Fruit fly (Drosophila melanogaster) whole organism, prepupa: Measurements from ENCODE around the gene CG5214.

Source experiments
- CG10631 ChIP-seq: fragments of 200-800 bp; sonication (Bioruptor generic); optimal IDR thresholded peaks from 2 replicates; lab custom pipeline; 2016; ENCODE audit warnings: missing biosample characterization, missing genetic modification characterization
- CG10669 ChIP-seq: fragments of 200-800 bp; sonication (Bioruptor generic); optimal IDR thresholded peaks from 3 replicates; lab custom pipeline; 2018; ENCODE audit warnings: missing biosample characterization, mild to moderate bottlenecking, missing genetic modification characterization, moderate library complexity
- CG11294 ChIP-seq: fragments of 200-800 bp; sonication (Bioruptor generic); IDR thresholded peaks from 2 replicates; pipeline ENCODE4 v1.3.6; 2022; ENCODE audit warnings: missing biosample characterization, missing genetic modification characterization
- CG11762 ChIP-seq: fragments of 200-800 bp; sonication (Bioruptor generic); optimal IDR thresholded peaks from 3 replicates; lab custom pipeline; 2016; ENCODE audit warnings: missing biosample characterization, missing genetic modification characterization; ENCODE audit not compliant: insufficient read depth
- CG15336 ChIP-seq: fragments of 200-800 bp; sonication (Bioruptor generic); IDR thresholded peaks from 2 replicates; pipeline ENCODE4 v1.3.6; 2022; ENCODE audit warnings: missing biosample characterization, missing genetic modification characterization
- CG1621 ChIP-seq: fragments of 200-800 bp; sonication (Bioruptor generic); optimal IDR thresholded peaks from 3 replicates; lab custom pipeline; 2018; ENCODE audit warnings: missing biosample characterization, mild to moderate bottlenecking, missing genetic modification characterization
- CG16779 ChIP-seq: fragments of 200-800 bp; sonication (Bioruptor generic); optimal IDR thresholded peaks from 3 replicates; lab custom pipeline; 2017; ENCODE audit warnings: missing biosample characterization, mild to moderate bottlenecking, missing genetic modification characterization
- CG31627 ChIP-seq: fragments of 200-800 bp; sonication (Bioruptor generic); optimal IDR thresholded peaks from 3 replicates; lab custom pipeline; 2016; ENCODE audit warnings: missing biosample characterization, missing genetic modification characterization
- CG32006 ChIP-seq: fragments of 200-800 bp; sonication (Bioruptor generic); optimal IDR thresholded peaks from 3 replicates; lab custom pipeline; 2017; ENCODE audit warnings: missing biosample characterization, mild to moderate bottlenecking, missing genetic modification characterization
- CG3919 ChIP-seq: fragments of 200-800 bp; sonication (Bioruptor generic); optimal IDR thresholded peaks from 3 replicates; lab custom pipeline; 2016; ENCODE audit warnings: missing biosample characterization, missing genetic modification characterization
- CG6163 ChIP-seq: fragments of 200-800 bp; sonication (Bioruptor generic); IDR thresholded peaks from 3 replicates; pipeline ENCODE4 v1.3.6; 2022; ENCODE audit warnings: missing biosample characterization, missing genetic modification characterization
- CG6808 ChIP-seq: fragments of 200-800 bp; sonication (Bioruptor generic); optimal IDR thresholded peaks from 3 replicates; lab custom pipeline; 2017; ENCODE audit warnings: missing biosample characterization, missing genetic modification characterization, mild to moderate bottlenecking, moderate library complexity, missing genetic modification reagents
- CG6854 ChIP-seq: fragments of 200-800 bp; sonication (Bioruptor generic); optimal IDR thresholded peaks from 2 replicates; lab custom pipeline; 2017; ENCODE audit warnings: missing biosample characterization, mild to moderate bottlenecking, missing genetic modification characterization
- CG7368 ChIP-seq: fragments of 200-800 bp; sonication (Bioruptor generic); optimal IDR thresholded peaks from 3 replicates; lab custom pipeline; 2016; ENCODE audit warnings: missing biosample characterization, missing genetic modification characterization
- CG8119 ChIP-seq: fragments of 200-800 bp; sonication (Bioruptor generic); IDR thresholded peaks from 3 replicates; pipeline ENCODE4 v1.3.6; 2022; ENCODE audit warnings: missing biosample characterization, missing genetic modification characterization
- CG8319 ChIP-seq: fragments of 200-800 bp; sonication (Bioruptor generic); optimal IDR thresholded peaks from 3 replicates; lab custom pipeline; 2016; ENCODE audit warnings: missing biosample characterization, missing genetic modification characterization
- CG9139 ChIP-seq: fragments of 200-800 bp; sonication (Bioruptor generic); optimal IDR thresholded peaks from 3 replicates; lab custom pipeline; 2017; ENCODE audit warnings: missing biosample characterization, mild to moderate bottlenecking, missing genetic modification characterization
- Ets21C ChIP-seq: fragments of 200-800 bp; sonication (Bioruptor generic); optimal IDR thresholded peaks from 3 replicates; lab custom pipeline; 2016; ENCODE audit warnings: missing biosample characterization, missing genetic modification characterization
- Ets96B ChIP-seq: fragments of 200-800 bp; optimal IDR thresholded peaks from 2 replicates; lab custom pipeline; 2019; ENCODE audit warnings: missing biosample characterization, mild to moderate bottlenecking, missing genetic modification characterization, moderate library complexity
- Hr38 ChIP-seq: sonication (Bioruptor generic); optimal IDR thresholded peaks from 2 replicates; lab custom pipeline; 2016; ENCODE audit warnings: missing biosample characterization, missing genetic modification characterization
- OdsH ChIP-seq: fragments of 200-800 bp; sonication (Bioruptor generic); optimal IDR thresholded peaks from 3 replicates; lab custom pipeline; 2016; ENCODE audit warnings: missing biosample characterization, missing genetic modification characterization
- Smox ChIP-seq: fragments of 200-800 bp; sonication (Bioruptor generic); optimal IDR thresholded peaks from 3 replicates; lab custom pipeline; 2016; ENCODE audit warnings: missing biosample characterization, missing genetic modification characterization
- cyc ChIP-seq: fragments of 200-800 bp; sonication (Bioruptor generic); optimal IDR thresholded peaks from 3 replicates; lab custom pipeline; 2016; ENCODE audit warnings: missing biosample characterization, missing genetic modification characterization
- dac ChIP-seq: fragments of 200-800 bp; sonication (Bioruptor generic); optimal IDR thresholded peaks from 2 replicates; lab custom pipeline; 2017; ENCODE audit warnings: missing biosample characterization, mild to moderate bottlenecking, missing genetic modification characterization
- dsx ChIP-seq: fragments of 200-800 bp; optimal IDR thresholded peaks from 3 replicates; lab custom pipeline; 2019; ENCODE audit warnings: missing biosample characterization, mild to moderate bottlenecking, missing genetic modification characterization, moderate library complexity; ENCODE audit not compliant: poor library complexity, severe bottlenecking
- eg ChIP-seq: fragments of 200-800 bp; sonication (Bioruptor generic); IDR thresholded peaks from 3 replicates; pipeline ENCODE4 v1.3.6; 2022; ENCODE audit warnings: missing biosample characterization, missing genetic modification characterization
- esn ChIP-seq: fragments of 200-800 bp; sonication (Bioruptor generic); optimal IDR thresholded peaks from 2 replicates; lab custom pipeline; 2016; ENCODE audit warnings: missing biosample characterization, mild to moderate bottlenecking, missing genetic modification characterization, moderate library complexity
- fd85E ChIP-seq: fragments of 200-800 bp; sonication (Bioruptor generic); optimal IDR thresholded peaks from 3 replicates; lab custom pipeline; 2016; ENCODE audit warnings: missing biosample characterization, missing genetic modification characterization
- fkh ChIP-seq: fragments of 200-800 bp; sonication (Bioruptor generic); optimal IDR thresholded peaks from 3 replicates; lab custom pipeline; 2017; ENCODE audit warnings: missing biosample characterization, mild to moderate bottlenecking, missing genetic modification characterization, moderate library complexity
- lz ChIP-seq: fragments of 200-800 bp; sonication (Bioruptor generic); optimal IDR thresholded peaks from 3 replicates; lab custom pipeline; 2016; ENCODE audit warnings: missing biosample characterization, missing genetic modification characterization
- net ChIP-seq: fragments of 200-800 bp; sonication (Bioruptor generic); optimal IDR thresholded peaks from 3 replicates; lab custom pipeline; 2016; ENCODE audit warnings: missing biosample characterization, missing genetic modification characterization
- salr ChIP-seq, 2 experiments: fragments of 200-800 bp; sonication (Bioruptor generic); optimal IDR thresholded peaks; 3 replicates each; lab custom pipeline; 2016 to 2018; ENCODE audit warnings: missing biosample characterization in 2 of 2, missing genetic modification characterization in 2 of 2, mild to moderate bottlenecking in 1 of 2
- ss ChIP-seq, 2 experiments: fragments of 200-800 bp; sonication (Bioruptor generic); optimal IDR thresholded peaks; 2 replicates in 1 of 2; 3 replicates in 1 of 2; lab custom pipeline; 2017 to 2018; ENCODE audit warnings: mild to moderate bottlenecking in 2 of 2, missing biosample characterization in 2 of 2, missing genetic modification characterization in 2 of 2, moderate library complexity in 1 of 2
- topi ChIP-seq: fragments of 200-800 bp; sonication (Bioruptor generic); optimal IDR thresholded peaks from 3 replicates; lab custom pipeline; 2016; ENCODE audit warnings: missing biosample characterization, missing genetic modification characterization
- vri ChIP-seq: fragments of 200-800 bp; sonication (Bioruptor generic); optimal IDR thresholded peaks from 3 replicates; lab custom pipeline; 2016; ENCODE audit warnings: missing biosample characterization, mild to moderate bottlenecking, missing genetic modification characterization

The CG5214 gene

DNA sequence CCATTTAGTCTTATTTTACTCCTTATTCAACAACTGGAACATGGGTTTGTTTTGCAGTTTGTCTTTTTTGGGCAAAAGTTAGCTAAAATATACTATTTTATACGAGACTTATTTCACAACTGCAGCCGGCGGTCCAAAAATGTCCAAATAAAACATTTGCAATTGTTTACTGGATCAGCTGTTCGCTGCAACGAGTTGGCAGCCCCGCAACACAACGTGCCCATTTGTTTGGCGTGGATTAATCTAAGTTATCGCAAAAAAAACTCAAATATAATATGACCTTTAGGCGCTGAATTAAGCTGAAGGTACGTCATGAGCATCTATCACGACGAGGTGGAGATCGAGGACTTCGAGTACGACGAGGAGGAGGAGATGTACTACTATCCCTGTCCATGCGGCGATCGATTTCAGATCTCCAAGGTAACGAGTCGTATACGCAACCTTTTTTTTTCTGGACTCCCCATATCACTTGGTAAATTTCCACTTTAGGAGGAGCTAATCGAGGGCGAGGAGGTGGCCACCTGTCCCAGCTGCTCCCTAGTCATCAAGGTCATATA is 12.3 kb upstream of the CG5214 start, which contains the start of the genes CG17187 and Dph3:
Gene CG17187, minus strand, starts transcription at position 175 of the 557 bp plus-strand sequence.
Gene Dph3, plus strand, starts transcription at position 208 of the 557 bp plus-strand sequence.
- TF ChIP-seq Hr38 (no peak), esn (GFP tag; lab: Kevin White, UChicago) (no peak), CG31627 (GFP tag; lab: Kevin White, UChicago) (no peak), net (GFP tag; lab: Kevin White, UChicago) (no peak), CG8119 (GFP tag; lab: Robert Waterston, UW) (no peak), ss (GFP tag; optimal IDR thresholded peaks at IDR 0.05; lab: Kevin White, UChicago) (no peak), CG16779 (tag; lab: Kevin White, UChicago) (no peak), CG1621 (tag; lab: Kevin White, UChicago) (no peak), CG6163 (GFP tag; lab: Robert Waterston, UW) (no peak), CG8319 (GFP tag; lab: Kevin White, UChicago) (no peak), dac (GFP tag; lab: Kevin White, UChicago) (no peak), CG6854 (GFP tag; lab: Kevin White, UChicago) (no peak), fkh (GFP tag; lab: Kevin White, UChicago) (no peak), CG3919 (no peak), CG9139 (GFP tag; lab: Kevin White, UChicago) (no peak), fd85E (no peak)

DNA sequence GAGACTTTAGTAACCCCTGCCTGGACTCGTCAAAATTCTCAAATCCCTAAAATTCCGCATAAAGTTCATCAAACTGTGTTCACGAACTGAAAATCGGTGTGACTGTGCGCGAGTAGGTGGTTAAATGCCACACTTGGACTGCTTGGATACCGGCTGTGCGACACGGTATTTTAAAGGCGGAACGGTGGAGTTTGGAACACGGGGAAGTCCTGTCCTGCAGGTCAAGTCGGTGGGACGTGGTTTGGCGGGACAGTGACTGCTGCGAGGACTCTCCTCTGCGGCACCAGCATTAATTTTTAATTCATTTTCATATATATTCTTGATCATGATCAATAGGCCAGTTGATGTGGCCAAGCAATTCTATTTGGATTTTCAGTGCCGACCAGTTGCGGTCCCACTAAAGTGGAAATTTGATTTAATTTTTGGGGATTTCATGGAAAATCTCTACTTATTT is 9.2 kb upstream of the CG5214 start, which contains the start of the genes Arfip and CG17721:
Gene Arfip, minus strand, starts transcription at position 96 of the 454 bp plus-strand sequence.
Gene CG17721, plus strand, starts transcription at position 223 of the 454 bp plus-strand sequence.
- TF ChIP-seq CG1621 (tag; lab: Kevin White, UChicago) = peak; percentile 89
- TF ChIP-seq CG6808 (GFP tag; lab: Kevin White, UChicago) = no peak

DNA sequence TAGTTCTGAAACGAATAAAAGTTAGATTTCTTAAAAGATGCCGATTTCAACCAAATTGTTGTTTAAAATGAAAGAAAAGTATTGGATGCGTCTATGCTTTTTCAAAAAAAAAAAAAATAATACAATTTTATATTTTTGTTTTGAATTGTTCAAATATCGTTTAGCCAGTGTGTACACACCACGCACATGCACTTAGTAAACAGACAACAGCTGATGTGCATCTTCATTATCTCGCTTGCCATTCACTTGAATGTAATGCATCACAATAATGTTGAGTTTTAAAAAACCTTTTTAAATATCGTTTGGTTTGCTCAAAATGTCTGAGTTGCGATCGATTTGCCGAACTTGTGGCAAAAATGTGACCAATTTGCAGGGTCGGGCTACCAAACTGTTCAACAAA is 8.1 kb upstream of the CG5214 start, which contains the start of gene CG31441:
Gene CG31441, plus strand, starts transcription at position 246 of the 400 bp plus-strand sequence.
- TF ChIP-seq CG1621 (tag; lab: Kevin White, UChicago) (no peak), topi (GFP tag; lab: Kevin White, UChicago) (no peak), lz (no peak), fkh (GFP tag; lab: Kevin White, UChicago) (peak; percentile 94), esn (GFP tag; lab: Kevin White, UChicago) (peak; percentile 28), CG31627 (GFP tag; lab: Kevin White, UChicago) (no peak), salr (GFP tag; optimal IDR thresholded peaks at IDR 0.05; lab: Kevin White, UChicago) (no peak), dac (GFP tag; lab: Kevin White, UChicago) (no peak)

DNA sequence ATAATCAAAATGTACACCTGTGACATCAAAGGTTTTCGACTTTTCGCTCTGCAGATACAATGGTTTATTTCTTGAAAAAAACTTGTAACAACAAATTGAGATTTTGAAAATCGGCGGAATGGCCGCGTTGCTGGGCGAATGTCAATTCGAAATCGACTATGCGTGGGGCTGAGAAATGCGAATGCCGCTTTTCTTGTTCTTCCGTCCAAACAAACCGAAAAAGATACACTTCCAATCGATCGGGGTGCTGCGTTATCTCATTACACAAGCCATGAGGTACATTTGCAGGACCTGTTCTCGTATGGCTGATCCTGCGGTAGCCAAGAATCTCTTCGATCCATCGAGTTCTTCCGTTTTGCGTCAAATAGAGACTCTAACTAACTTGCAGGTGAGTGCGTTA is 6.5 kb upstream of the CG5214 start, which contains the start of gene CG31388:
Gene CG31388, plus strand, starts transcription at position 218 of the 400 bp plus-strand sequence.
- TF ChIP-seq fkh (GFP tag; lab: Kevin White, UChicago) (peak; percentile 54), topi (GFP tag; lab: Kevin White, UChicago) (no peak)

DNA sequence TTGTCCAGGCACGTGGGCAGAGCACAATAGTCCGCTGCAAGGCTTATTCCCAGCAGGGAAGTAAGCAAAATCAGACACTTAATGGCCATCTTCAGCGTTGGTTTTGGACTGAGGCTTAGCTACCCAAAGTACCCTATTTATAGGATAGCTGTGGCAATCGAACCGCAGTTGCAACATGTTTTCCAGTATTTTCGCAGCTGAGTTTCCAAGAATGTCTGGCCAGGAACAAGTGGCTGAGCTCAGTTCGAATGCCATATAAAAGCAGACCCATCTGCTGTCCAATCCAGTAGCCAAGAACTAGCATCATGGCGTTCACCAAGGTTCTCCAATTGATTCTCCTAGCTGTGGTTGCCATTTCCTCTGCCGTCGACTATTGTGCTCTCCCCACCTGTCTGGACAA is 3.2 kb upstream of the CG5214 start, which contains the start of the genes scpr-B and scpr-A:
Gene scpr-B, minus strand, starts transcription at position 101 of the 400 bp plus-strand sequence.
Gene scpr-A, plus strand, starts transcription at position 293 of the 400 bp plus-strand sequence.
- TF ChIP-seq CG10631 = no peak
- no peak for TF ChIP-seq lz
- TF ChIP-seq CG16779 (tag; lab: Kevin White, UChicago) = no peak

DNA sequence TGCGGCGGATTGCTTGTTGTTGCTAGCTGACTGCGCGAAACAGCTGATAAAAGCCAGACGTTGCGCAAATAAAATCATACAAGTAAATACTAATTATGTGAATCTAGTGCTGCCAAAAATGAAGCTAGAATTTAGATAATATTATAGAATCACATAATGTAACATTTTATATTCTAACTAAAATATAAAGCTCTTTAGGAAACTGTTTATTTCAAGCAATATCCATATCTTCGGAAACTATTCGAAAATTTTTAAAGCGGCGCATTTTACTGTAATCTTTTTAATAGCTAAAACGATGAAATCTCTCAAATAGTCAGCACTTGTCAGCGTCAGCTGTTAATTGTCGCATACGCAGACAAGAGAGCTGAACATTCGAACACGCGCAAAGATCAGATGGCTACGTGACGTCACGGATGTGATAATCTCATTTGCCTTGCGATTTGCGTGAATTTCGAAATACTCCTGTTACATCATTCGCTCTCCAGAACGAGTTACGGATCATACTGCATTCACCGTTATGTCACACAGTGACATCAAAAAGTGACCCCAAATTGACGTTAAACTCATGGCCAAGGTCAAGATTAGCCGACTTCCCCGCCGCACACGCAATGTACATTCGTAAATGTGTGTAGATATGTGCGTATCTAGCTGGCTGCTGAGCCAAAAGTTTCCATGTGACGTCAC is 903 bp upstream of the CG5214 start:
- TF ChIP-seq CG7368 (GFP tag; lab: Kevin White, UChicago) (no peak), eg (no peak), Ets21C (GFP tag; lab: Kevin White, UChicago) (no peak), CG11762 (GFP tag; lab: Kevin White, UChicago) (no peak), CG32006 (GFP tag; lab: Kevin White, UChicago) (no peak), CG3919 (no peak), OdsH (GFP tag; lab: Kevin White, UChicago) (no peak), Ets96B (peak; percentile 16), fkh (GFP tag; lab: Kevin White, UChicago) (peak; percentile 85), CG6163 (GFP tag; lab: Robert Waterston, UW) (no peak), cyc (GFP tag; lab: Kevin White, UChicago) (no peak), CG11294 (GFP tag; lab: Robert Waterston, UW) (no peak), net (GFP tag; lab: Kevin White, UChicago) (no peak), Smox (GFP tag; lab: Kevin White, UChicago) (no peak), CG10669 (no peak), CG6808 (GFP tag; lab: Kevin White, UChicago) (no peak), dsx (GFP tag; lab: Kevin White, UChicago) (no peak), CG15336 (GFP tag; lab: Robert Waterston, UW) (no peak), vri (GFP tag; lab: Kevin White, UChicago) (peak; percentile 90), CG9139 (GFP tag; lab: Kevin White, UChicago) (peak; percentile 58), CG8319 (GFP tag; lab: Kevin White, UChicago) (no peak), fd85E (no peak), topi (GFP tag; lab: Kevin White, UChicago) (no peak)
